Worm (Caenorhabditis elegans) whole organism, L3 larva: ENCODE results near the gene rga-3.
A peak's percentile ranks its signal among the peaks of the same experiment; 100 is the strongest.

ENCODE experiments used
- ZK546.5 ChIP-seq: sonication (generic microtip); optimal IDR thresholded peaks from 2 replicates; lab custom pipeline; 2017; ENCODE audit warnings: missing biosample characterization, missing genetic modification characterization
- ceh-28 ChIP-seq: fragments of 150-350 bp; optimal IDR thresholded peaks from 2 replicates; lab custom pipeline; 2014; ENCODE audit warnings: missing biosample characterization, missing genetic modification reagents, missing genetic modification characterization
- ceh-82 ChIP-seq: fragments of 150-350 bp; optimal IDR thresholded peaks from 2 replicates; lab custom pipeline; 2014; ENCODE audit warnings: missing biosample characterization, missing genetic modification characterization
- daf-12 ChIP-seq: fragments of 150-350 bp; optimal IDR thresholded peaks from 2 replicates; lab custom pipeline; 2014; ENCODE audit warnings: missing biosample characterization, missing genetic modification reagents, missing genetic modification characterization
- egl-27 ChIP-seq: sonication (generic microtip); optimal IDR thresholded peaks from 4 replicates; lab custom pipeline; 2017; ENCODE audit warnings: missing biosample characterization, missing genetic modification reagents, missing genetic modification characterization
- elt-1 ChIP-seq: fragments of 150-350 bp; optimal IDR thresholded peaks from 2 replicates; lab custom pipeline; 2014; ENCODE audit warnings: missing biosample characterization, missing genetic modification characterization
- elt-2 ChIP-seq: sonication (generic microtip); optimal IDR thresholded peaks from 2 replicates; lab custom pipeline; 2016; ENCODE audit warnings: missing genetic modification reagents, mild to moderate bottlenecking, missing genetic modification characterization, missing compliant biosample characterization
- elt-3 ChIP-seq, 3 experiments: fragments of 150-350 bp in 1 of 3; sonication (generic microtip) in 2 of 3; optimal IDR thresholded peaks; 2 replicates in 2 of 3; 4 replicates in 1 of 3; lab custom pipeline; 2014 to 2017; ENCODE audit warnings: missing biosample characterization in 3 of 3, missing genetic modification characterization in 3 of 3
- eor-1 ChIP-seq, 2 experiments: fragments of 150-350 bp; optimal IDR thresholded peaks; 2 replicates each; lab custom pipeline; 2014 to 2018; ENCODE audit warnings: missing biosample characterization in 2 of 2, missing genetic modification characterization in 2 of 2
- fkh-2 ChIP-seq: fragments of 150-350 bp; optimal IDR thresholded peaks from 2 replicates; lab custom pipeline; 2014; ENCODE audit warnings: missing biosample characterization, missing genetic modification reagents, missing genetic modification characterization
- fos-1 ChIP-seq: fragments of 150-350 bp; optimal IDR thresholded peaks from 2 replicates; lab custom pipeline; 2014; ENCODE audit warnings: missing biosample characterization, missing genetic modification characterization
- hmg-11 ChIP-seq: sonication (generic microtip); optimal IDR thresholded peaks from 2 replicates; lab custom pipeline; 2016; ENCODE audit warnings: missing genetic modification characterization, missing compliant biosample characterization
- jun-1 ChIP-seq: fragments of 150-350 bp; optimal IDR thresholded peaks from 2 replicates; lab custom pipeline; 2014; ENCODE audit warnings: missing biosample characterization, missing genetic modification reagents, missing genetic modification characterization
- lin-15B ChIP-seq: fragments of 150-350 bp; optimal IDR thresholded peaks from 2 replicates; lab custom pipeline; 2014; ENCODE audit warnings: missing biosample characterization, missing genetic modification characterization
- lin-39 ChIP-seq: fragments of 150-350 bp; optimal IDR thresholded peaks from 2 replicates; lab custom pipeline; 2018; ENCODE audit warnings: missing biosample characterization, missing genetic modification reagents, missing genetic modification characterization
- mdl-1 ChIP-seq: fragments of 150-350 bp; optimal IDR thresholded peaks from 2 replicates; lab custom pipeline; 2014; ENCODE audit warnings: missing biosample characterization, missing genetic modification characterization
- mml-1 ChIP-seq: fragments of 150-350 bp; sonication (generic microtip); optimal IDR thresholded peaks from 3 replicates; lab custom pipeline; 2014; ENCODE audit warnings: missing biosample characterization, missing genetic modification characterization
- nfya-1 ChIP-seq: sonication (generic microtip); optimal IDR thresholded peaks from 2 replicates; lab custom pipeline; 2017; ENCODE audit warnings: missing genetic modification characterization, mild to moderate bottlenecking, missing compliant biosample characterization, antibody characterized with exemption, moderate library complexity; ENCODE audit not compliant: insufficient read depth
- nhr-11 ChIP-seq: fragments of 150-350 bp; optimal IDR thresholded peaks from 2 replicates; lab custom pipeline; 2014; ENCODE audit warnings: missing biosample characterization, missing genetic modification characterization
- nhr-12 ChIP-seq: fragments of 150-350 bp; optimal IDR thresholded peaks from 2 replicates; lab custom pipeline; 2014; ENCODE audit warnings: missing biosample characterization, missing genetic modification characterization
- nhr-23 ChIP-seq: fragments of 150-350 bp; optimal IDR thresholded peaks from 2 replicates; lab custom pipeline; 2014; ENCODE audit warnings: missing biosample characterization, missing genetic modification reagents, missing genetic modification characterization
- nhr-237 ChIP-seq: fragments of 150-350 bp; optimal IDR thresholded peaks from 2 replicates; lab custom pipeline; 2014; ENCODE audit warnings: missing biosample characterization, missing genetic modification characterization
- nhr-25 ChIP-seq: sonication (generic microtip); optimal IDR thresholded peaks from 2 replicates; lab custom pipeline; 2017; ENCODE audit warnings: missing biosample characterization, missing genetic modification characterization
- nhr-28 ChIP-seq: fragments of 150-350 bp; optimal IDR thresholded peaks from 2 replicates; lab custom pipeline; 2014; ENCODE audit warnings: missing biosample characterization, missing genetic modification characterization
- nhr-43 ChIP-seq: sonication (generic microtip); optimal IDR thresholded peaks from 2 replicates; lab custom pipeline; 2016; ENCODE audit warnings: mild to moderate bottlenecking, missing genetic modification characterization, missing compliant biosample characterization; ENCODE audit not compliant: poor library complexity, severe bottlenecking
- nhr-67 ChIP-seq: fragments of 150-350 bp; optimal IDR thresholded peaks from 2 replicates; lab custom pipeline; 2014; ENCODE audit warnings: missing biosample characterization, missing genetic modification characterization
- nhr-76 ChIP-seq: fragments of 150-350 bp; sonication (generic microtip); optimal IDR thresholded peaks from 5 replicates; lab custom pipeline; 2014; ENCODE audit warnings: missing biosample characterization, missing genetic modification characterization
- pha-4 ChIP-seq: fragments of 150-350 bp; optimal IDR thresholded peaks from 2 replicates; lab custom pipeline; 2014; ENCODE audit warnings: missing biosample characterization, missing genetic modification reagents, missing genetic modification characterization
- pqm-1 ChIP-seq: fragments of 150-350 bp; optimal IDR thresholded peaks from 2 replicates; lab custom pipeline; 2017; ENCODE audit warnings: missing biosample characterization, missing genetic modification characterization, inconsistent platforms
- sea-2 ChIP-seq: fragments of 150-350 bp; sonication (generic microtip); optimal IDR thresholded peaks from 4 replicates; lab custom pipeline; 2014; ENCODE audit warnings: missing biosample characterization, missing genetic modification reagents, missing genetic modification characterization
- skn-1 ChIP-seq: fragments of 150-350 bp; optimal IDR thresholded peaks from 2 replicates; lab custom pipeline; 2014; ENCODE audit warnings: missing biosample characterization, missing genetic modification characterization
- snpc-4 ChIP-seq: fragments of 150-350 bp; optimal IDR thresholded peaks from 2 replicates; lab custom pipeline; 2014; ENCODE audit warnings: missing biosample characterization, missing genetic modification characterization
- tbx-2 ChIP-seq: sonication (generic microtip); optimal IDR thresholded peaks from 2 replicates; lab custom pipeline; 2016; ENCODE audit warnings: mild to moderate bottlenecking, missing genetic modification characterization, missing compliant biosample characterization
- unc-39 ChIP-seq: sonication (generic microtip); optimal IDR thresholded peaks from 4 replicates; lab custom pipeline; 2017; ENCODE audit warnings: missing biosample characterization, missing genetic modification characterization
- unc-62 ChIP-seq: fragments of 150-350 bp; sonication (generic microtip); optimal IDR thresholded peaks from 4 replicates; lab custom pipeline; 2014; ENCODE audit warnings: missing biosample characterization, missing genetic modification reagents, missing genetic modification characterization
- zag-1 ChIP-seq: fragments of 150-350 bp; optimal IDR thresholded peaks from 2 replicates; lab custom pipeline; 2014; ENCODE audit warnings: missing biosample characterization, missing genetic modification characterization
- ztf-11 ChIP-seq: fragments of 150-350 bp; optimal IDR thresholded peaks from 2 replicates; lab custom pipeline; 2014; ENCODE audit warnings: missing biosample characterization, missing genetic modification characterization
- ztf-4 ChIP-seq: fragments of 150-350 bp; optimal IDR thresholded peaks from 2 replicates; lab custom pipeline; 2014; ENCODE audit warnings: missing biosample characterization, missing genetic modification characterization

Gene rga-3

DNA sequence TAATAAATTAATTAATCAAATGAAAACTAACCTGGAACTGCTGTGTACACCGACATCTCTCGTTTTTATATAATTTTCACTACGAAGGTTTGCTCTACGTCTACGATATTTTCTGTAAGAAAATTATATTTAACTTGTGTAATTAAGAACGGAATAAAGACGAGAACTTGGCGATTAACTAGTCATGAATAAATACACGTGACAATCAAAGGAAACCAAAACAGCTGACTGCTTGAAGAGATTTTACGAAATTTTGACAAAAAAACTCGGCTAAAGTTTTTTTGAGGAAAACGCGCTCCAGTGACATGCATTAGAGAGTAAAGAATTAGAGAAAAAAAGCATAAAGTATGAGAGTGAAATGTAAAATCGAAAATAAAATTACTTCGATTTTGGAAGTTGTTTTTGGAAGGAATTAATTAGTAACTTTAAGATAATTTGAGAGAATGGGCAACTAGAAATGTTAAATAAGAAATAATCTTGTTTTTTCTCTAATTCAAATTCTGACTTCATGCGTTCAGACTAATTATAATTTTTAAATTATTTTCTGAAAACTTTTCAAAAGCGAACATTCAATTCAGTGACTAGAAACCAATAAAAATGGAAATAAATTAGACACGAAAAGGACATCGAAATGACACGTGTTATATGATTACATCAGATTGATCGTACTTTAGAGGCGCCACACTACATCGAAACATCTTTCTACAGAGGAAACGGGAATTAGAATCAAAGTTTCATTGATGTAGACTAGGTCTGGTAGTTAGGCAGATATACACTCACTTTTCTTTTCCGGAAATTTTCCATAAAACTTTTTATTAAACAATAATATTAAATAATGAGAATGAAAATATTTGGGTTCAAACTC, 30.3 kb upstream of the rga-3 start, which contains the start of gene F25B4.7:
F25B4.7 (minus strand) TSS at position 112 of the 865 bp plus-strand sequence.
- no peak for TF ChIP-seq mdl-1
- no peak for TF ChIP-seq jun-1 (tag; lab: Kevin White, UChicago)
- TF ChIP-seq nhr-28: no peak
- TF ChIP-seq nhr-25: peak; percentile 7
- no peak for TF ChIP-seq nfya-1 (tag; lab: Kevin White, UChicago)
- TF ChIP-seq lin-15B: peak; percentile 56
- no peak for TF ChIP-seq egl-27 (tag; lab: Kevin White, UChicago)
- TF ChIP-seq elt-3 (tag; optimal IDR thresholded peaks at IDR 0.05; lab: Kevin White, UChicago): no peak
- TF ChIP-seq unc-62 (GFP tag; lab: Kevin White, UChicago): no peak
- no peak for TF ChIP-seq nhr-237
- no peak for TF ChIP-seq hmg-11 (tag; lab: Kevin White, UChicago)
- no peak for TF ChIP-seq nhr-67 (tag; lab: Kevin White, UChicago)
- no peak for TF ChIP-seq nhr-11 (tag; lab: Kevin White, UChicago)
- TF ChIP-seq lin-39 (tag; lab: Kevin White, UChicago): no peak
- no peak for TF ChIP-seq nhr-12 (tag; lab: Kevin White, UChicago)
- TF ChIP-seq nhr-43: peak; percentile 49
- TF ChIP-seq ceh-82 (tag; lab: Kevin White, UChicago): no peak
- no peak for TF ChIP-seq mml-1
- TF ChIP-seq fkh-2: no peak
- peak; percentile 17 for TF ChIP-seq elt-2 (tag; lab: Kevin White, UChicago)
- peak; percentile 61 for TF ChIP-seq nhr-23 (tag; lab: Kevin White, UChicago)
- TF ChIP-seq tbx-2 (tag; lab: Kevin White, UChicago): no peak
- no peak for TF ChIP-seq ztf-11 (tag; lab: Kevin White, UChicago)
- no peak for TF ChIP-seq eor-1 (tag; optimal IDR thresholded peaks at IDR 0.05; lab: Kevin White, UChicago)
- TF ChIP-seq nhr-76 (tag; lab: Kevin White, UChicago): no peak
- TF ChIP-seq sea-2 (GFP tag; lab: Kevin White, UChicago): no peak
- no peak for TF ChIP-seq ZK546.5 (tag; lab: Kevin White, UChicago)
- TF ChIP-seq skn-1 (tag; lab: Kevin White, UChicago): no peak
- no peak for TF ChIP-seq elt-1
- TF ChIP-seq pqm-1: no peak
- no peak for TF ChIP-seq fos-1 (tag; lab: Kevin White, UChicago)
- no peak for TF ChIP-seq ztf-4 (tag; lab: Kevin White, UChicago)
- no peak for TF ChIP-seq zag-1 (tag; lab: Kevin White, UChicago)
- no peak for TF ChIP-seq snpc-4 (tag; lab: Kevin White, UChicago)
- peak; percentile 42 for TF ChIP-seq pha-4 (tag; lab: Kevin White, UChicago)

- TF ChIP-seq pha-4 (tag; lab: Kevin White, UChicago) (no peak), nhr-67 (tag; lab: Kevin White, UChicago) (no peak), elt-2 (tag; lab: Kevin White, UChicago) (peak; percentile 55), ceh-28 (no peak)
Measured at ce11 chrV:5691665-5692407, 25.8 kb upstream of the rga-3 start, which contains the start of gene F25B4.8. Gene F25B4.8, minus strand, starts transcription at chrV:5691715.

ce11 chrV:5693595-5693994, 24.1 kb upstream of the rga-3 start:
- peak; percentile 83 for TF ChIP-seq nhr-43
- no peak for TF ChIP-seq ztf-11 (tag; lab: Kevin White, UChicago)
- TF ChIP-seq daf-12 (tag; lab: Kevin White, UChicago): no peak
- peak; percentile 68 for TF ChIP-seq nhr-25
- no peak for TF ChIP-seq tbx-2 (tag; lab: Kevin White, UChicago)
- TF ChIP-seq unc-39 (tag; lab: Kevin White, UChicago): no peak
